Worm (Caenorhabditis elegans): ENCODE results near the gene srz-99.

- TF ChIP-seq ceh-58 (GFP tag; IDR thresholded peaks at IDR 0.05) (no peak), rpc-1 (optimal IDR thresholded peaks at IDR 0.05) (no peak), rpc-1 (tag; optimal IDR thresholded peaks at IDR 0.05) (no peak), nfya-1 (tag; optimal IDR thresholded peaks at IDR 0.05; ENCODE audit: borderline replicate concordance, insufficient read depth) (no peak), efl-1 (GFP tag; optimal IDR thresholded peaks at IDR 0.05) (no peak), tbp1 (GFP tag; optimal IDR thresholded peaks at IDR 0.05) (no peak), ceh-40 (GFP tag; IDR thresholded peaks at IDR 0.05) (no peak), nhr-120 (GFP tag; IDR thresholded peaks at IDR 0.05) (no peak), mxl-1 (tag; optimal IDR thresholded peaks at IDR 0.05) (no peak), ceh-100 (GFP tag; IDR thresholded peaks at IDR 0.05) (no peak)
Observed at ce11 chrV:16779281-16779597, 49.2 kb downstream of the srz-99 start.

Measured in whole organism, young adult.